Fruit fly (Drosophila melanogaster): ENCODE data around the gene CG9951.

The CG9951 gene

DNA sequence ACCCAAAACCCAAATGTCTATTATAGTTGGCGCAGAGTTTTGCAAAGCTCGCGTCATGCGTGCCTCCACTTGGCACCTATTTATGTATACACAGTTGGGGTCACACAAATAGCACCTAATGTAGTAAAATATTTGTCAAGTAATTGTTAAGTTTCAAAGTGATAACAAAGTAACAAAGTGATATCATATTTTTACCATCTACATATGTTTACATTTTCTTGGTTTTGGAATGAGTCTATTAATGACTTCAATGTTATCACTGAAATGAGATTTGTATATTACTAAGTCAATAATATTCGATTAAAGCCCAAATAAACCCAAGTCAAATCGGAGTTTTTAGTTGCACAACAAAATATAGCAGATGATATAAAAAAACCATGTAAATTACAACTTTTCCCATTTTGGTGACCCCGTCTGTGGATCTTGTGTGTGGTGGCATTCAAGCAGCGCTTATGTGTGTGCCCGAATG is 9.6 kb downstream of the CG9951 start (continued):
- no peak for TF ChIP-seq Lpt (GFP tag; optimal IDR thresholded peaks at IDR 0.05)
- TF ChIP-seq trh (GFP tag; optimal IDR thresholded peaks at IDR 0.05) = no peak
- TF ChIP-seq dm (GFP tag; optimal IDR thresholded peaks at IDR 0.05) = peak; percentile 26
- peak; percentile 34 for TF ChIP-seq CG14710 (tag; optimal IDR thresholded peaks at IDR 0.05)
- TF ChIP-seq cato (GFP tag; optimal IDR thresholded peaks at IDR 0.05; ENCODE audit: borderline replicate concordance) = no peak
- TF ChIP-seq caup (GFP tag; optimal IDR thresholded peaks at IDR 0.05; ENCODE audit: severe bottlenecking) = peak; percentile 58
- TF ChIP-seq ci (GFP tag; IDR thresholded peaks at IDR 0.05) = 0 out of 3 replicates have a peak, but pooled peaks have one; percentile 71
- TF ChIP-seq CG10366 (GFP tag; IDR thresholded peaks at IDR 0.05) = 0 out of 2 replicates have a peak, but pooled peaks have one; percentile 35
- TF ChIP-seq CG17359 (tag; optimal IDR thresholded peaks at IDR 0.05) = peak; percentile 69
- TF ChIP-seq CG12391 (tag; optimal IDR thresholded peaks at IDR 0.05) = peak; percentile 76
- 0 out of 3 replicates have a peak, but pooled peaks have one; percentile 18 for TF ChIP-seq gce (GFP tag; IDR thresholded peaks at IDR 0.05)
- peak; percentile 67 for TF ChIP-seq gcm (GFP tag; optimal IDR thresholded peaks at IDR 0.05)
- TF ChIP-seq CG2199 (GFP tag; IDR thresholded peaks at IDR 0.05) = no peak
- TF ChIP-seq Nf-YC (tag; optimal IDR thresholded peaks at IDR 0.05) = peak; percentile 60
- TF ChIP-seq CG34224 (GFP tag; IDR thresholded peaks at IDR 0.05; ENCODE audit: partially characterized antibody) = no peak
- TF ChIP-seq Dp (GFP tag; optimal IDR thresholded peaks at IDR 0.05) = no peak
- peak; percentile 78 for TF ChIP-seq CG8924 (tag; optimal IDR thresholded peaks at IDR 0.05)
- peak; percentile 80 for TF ChIP-seq CG13424 (tag; optimal IDR thresholded peaks at IDR 0.05)
- peak; percentile 82 for TF ChIP-seq CoRest (tag; optimal IDR thresholded peaks at IDR 0.05)
- TF ChIP-seq toy (GFP tag; IDR thresholded peaks at IDR 0.05) = no peak
- TF ChIP-seq CG32767 (GFP tag; IDR thresholded peaks at IDR 0.05) = no peak
- peak; percentile 87 for TF ChIP-seq CG7556 (GFP tag; optimal IDR thresholded peaks at IDR 0.05)
- peak; percentile 91 for TF ChIP-seq CG2678 (tag; optimal IDR thresholded peaks at IDR 0.05)
- peak in 1 of 2 experiments; percentile 81 for TF ChIP-seq eve (GFP tag; optimal IDR thresholded peaks at IDR 0.05)
- TF ChIP-seq CG4730 (GFP tag; IDR thresholded peaks at IDR 0.05) = 0 out of 2 replicates have a peak, but pooled peaks have one; percentile 23
- peak; percentile 28; the same call in 1 of the 2 replicates for TF ChIP-seq ara (GFP tag; IDR thresholded peaks at IDR 0.05)
- TF ChIP-seq z (GFP tag; IDR thresholded peaks at IDR 0.05) = 0 out of 3 replicates have a peak, but pooled peaks have one; percentile 3
- peak; percentile 22 for TF ChIP-seq CHES-1-like (GFP tag; optimal IDR thresholded peaks at IDR 0.05)
- TF ChIP-seq CG16813 (GFP tag; IDR thresholded peaks at IDR 0.05; ENCODE audit: partially characterized antibody) = no peak
- peak; percentile 30 for TF ChIP-seq CG10462 (GFP tag; optimal IDR thresholded peaks at IDR 0.05)
- no peak for TF ChIP-seq sc (optimal IDR thresholded peaks at IDR 0.05)
- TF ChIP-seq sc (GFP tag; optimal IDR thresholded peaks at IDR 0.05) = no peak
- no peak for TF ChIP-seq br (optimal IDR thresholded peaks at IDR 0.05)
- no peak for TF ChIP-seq tup (GFP tag; optimal IDR thresholded peaks at IDR 0.05)
- no peak for TF ChIP-seq wdn (GFP tag; IDR thresholded peaks at IDR 0.05)
- TF ChIP-seq CG8388 (GFP tag; optimal IDR thresholded peaks at IDR 0.05) = peak; percentile 70
- peak; percentile 54 for TF ChIP-seq crc (GFP tag; optimal IDR thresholded peaks at IDR 0.05)
- no peak for TF ChIP-seq ac (GFP tag; optimal IDR thresholded peaks at IDR 0.05)
- TF ChIP-seq B-H1 (GFP tag; IDR thresholded peaks at IDR 0.05) = peak; percentile 21; the same call in 1 of the 3 replicates
- peak; percentile 53 for TF ChIP-seq sug (tag; optimal IDR thresholded peaks at IDR 0.05)
- peak; percentile 71 for TF ChIP-seq CG6765 (GFP tag; optimal IDR thresholded peaks at IDR 0.05)
- peak; percentile 48; the same call in 1 of the 3 replicates for TF ChIP-seq Dbx (GFP tag; IDR thresholded peaks at IDR 0.05)
- TF ChIP-seq NFAT (GFP tag; IDR thresholded peaks at IDR 0.05) = no peak
- peak; percentile 27 for TF ChIP-seq Camta (GFP tag; optimal IDR thresholded peaks at IDR 0.05)
- no peak for TF ChIP-seq ase (GFP tag; IDR thresholded peaks at IDR 0.05)
- TF ChIP-seq CG5245 (GFP tag; optimal IDR thresholded peaks at IDR 0.05) = peak; percentile 43
- TF ChIP-seq klu (GFP tag; IDR thresholded peaks at IDR 0.05) = no peak
- TF ChIP-seq CG18011 (GFP tag; optimal IDR thresholded peaks at IDR 0.05) = peak; percentile 33
- TF ChIP-seq BtbVII (GFP tag; optimal IDR thresholded peaks at IDR 0.05) = peak; percentile 57
- peak in 1 of 2 experiments; percentile 65 for TF ChIP-seq Eip74EF (GFP tag; optimal IDR thresholded peaks at IDR 0.05)

All from whole organism, embryonic.